Worm (Caenorhabditis elegans) whole organism, L4 larva: ENCODE results near the gene B0244.6.

ENCODE experiments used
- F10B5.3 ChIP-seq: sonication (generic microtip); optimal IDR thresholded peaks from 2 replicates; lab custom pipeline; 2016; ENCODE audit warnings: mild to moderate bottlenecking, missing genetic modification characterization, missing compliant biosample characterization
- F37D6.2 ChIP-seq: sonication (generic microtip); optimal IDR thresholded peaks from 2 replicates; lab custom pipeline; 2016; ENCODE audit warnings: mild to moderate bottlenecking, missing genetic modification characterization, missing compliant biosample characterization
- F44E2.7 ChIP-seq: fragments of 200-800 bp; sonication (Bioruptor generic); IDR thresholded peaks from 2 replicates; pipeline ENCODE4 v2.1.2; 2022; ENCODE audit warnings: missing genetic modification characterization, missing compliant biosample characterization
- R02D3.7 ChIP-seq: fragments of 150-350 bp; sonication (generic microtip); optimal IDR thresholded peaks from 3 replicates; lab custom pipeline; 2014; ENCODE audit warnings: missing biosample characterization, missing genetic modification characterization
- T26A8.4 ChIP-seq: fragments of 200-800 bp; sonication (Bioruptor generic); IDR thresholded peaks from 2 replicates; pipeline ENCODE4 v1.3.6; 2022; ENCODE audit warnings: missing genetic modification characterization, missing compliant biosample characterization
- ZK337.2 ChIP-seq: fragments of 200-800 bp; sonication (Bioruptor generic); IDR thresholded peaks from 2 replicates; pipeline ENCODE4 v1.3.6; 2022; ENCODE audit warnings: missing genetic modification reagents, missing genetic modification characterization, missing compliant biosample characterization
- ZK546.5 ChIP-seq, 2 experiments: sonication (generic microtip); optimal IDR thresholded peaks; 2 replicates each; lab custom pipeline; 2017; ENCODE audit warnings: missing biosample characterization in 2 of 2, missing genetic modification characterization in 2 of 2
- aha-1 ChIP-seq: fragments of 150-350 bp; peaks from one replicate; lab custom pipeline; 2014; ENCODE audit warnings: missing biosample characterization, missing genetic modification characterization
- aly-2 ChIP-seq: sonication (generic microtip); optimal IDR thresholded peaks from 2 replicates; lab custom pipeline; 2018; ENCODE audit warnings: missing biosample characterization, missing genetic modification characterization
- ama-1 ChIP-seq: fragments of 150-350 bp; optimal IDR thresholded peaks from 2 replicates; lab custom pipeline; 2014; ENCODE audit warnings: inconsistent platforms, mixed read lengths
- arid-1 ChIP-seq: fragments of 200-800 bp; sonication (Bioruptor generic); conservative IDR thresholded peaks from 2 replicates; pipeline ENCODE4 v1.3.6; 2022; ENCODE audit warnings: missing genetic modification reagents, missing genetic modification characterization, missing compliant biosample characterization
- ceh-20 ChIP-seq: fragments of 200-800 bp; sonication (Bioruptor generic); IDR thresholded peaks from 2 replicates; pipeline ENCODE4 v1.3.6; 2022; ENCODE audit warnings: missing genetic modification reagents, missing genetic modification characterization, missing compliant biosample characterization
- ceh-44 ChIP-seq: fragments of 200-800 bp; sonication (Bioruptor generic); IDR thresholded peaks from 2 replicates; pipeline ENCODE4 v1.3.6; 2022; ENCODE audit warnings: missing genetic modification reagents, missing genetic modification characterization, missing compliant biosample characterization
- ceh-62 ChIP-seq: sonication (generic microtip); optimal IDR thresholded peaks from 2 replicates; lab custom pipeline; 2017; ENCODE audit warnings: missing biosample characterization, missing genetic modification characterization
- ceh-82 ChIP-seq: sonication (generic microtip); optimal IDR thresholded peaks from 2 replicates; lab custom pipeline; 2017; ENCODE audit warnings: missing biosample characterization, missing genetic modification characterization
- ces-1 ChIP-seq: fragments of 150-350 bp; sonication (generic microtip); optimal IDR thresholded peaks from 4 replicates; lab custom pipeline; 2014; ENCODE audit warnings: missing biosample characterization, missing genetic modification reagents, missing genetic modification characterization
- cey-2 ChIP-seq: sonication (generic microtip); optimal IDR thresholded peaks from 3 replicates; lab custom pipeline; 2017; ENCODE audit warnings: missing genetic modification characterization, mild to moderate bottlenecking, missing compliant biosample characterization, antibody characterized with exemption, borderline replicate concordance; ENCODE audit not compliant: insufficient read depth
- ctbp-1 ChIP-seq: fragments of 200-800 bp; sonication (Bioruptor generic); IDR thresholded peaks from 2 replicates; pipeline ENCODE4 v1.3.6; 2022; ENCODE audit warnings: missing genetic modification reagents, missing genetic modification characterization, missing compliant biosample characterization
- daf-12 ChIP-seq: fragments of 150-350 bp; optimal IDR thresholded peaks from 2 replicates; lab custom pipeline; 2014; ENCODE audit warnings: missing biosample characterization, missing genetic modification reagents, missing genetic modification characterization
- daf-16 ChIP-seq, 3 experiments: sonication (generic microtip); optimal IDR thresholded peaks; 2 replicates each; lab custom pipeline; 2016 to 2017; ENCODE audit warnings: missing genetic modification characterization in 3 of 3, missing genetic modification reagents in 3 of 3, mild to moderate bottlenecking in 2 of 3, missing compliant biosample characterization in 2 of 3, missing biosample characterization in 1 of 3, moderate library complexity in 1 of 3
- daf-19 ChIP-seq: fragments of 200-800 bp; sonication (Bioruptor generic); conservative IDR thresholded peaks from 2 replicates; pipeline ENCODE4 v1.3.6; 2022; ENCODE audit warnings: missing genetic modification characterization, missing compliant biosample characterization
- dmd-8 ChIP-seq: fragments of 200-800 bp; sonication (Bioruptor generic); IDR thresholded peaks from 2 replicates; pipeline ENCODE4 v1.3.6; 2022; ENCODE audit warnings: missing genetic modification characterization, missing compliant biosample characterization
- dpl-1 ChIP-seq: fragments of 150-350 bp; optimal IDR thresholded peaks from 2 replicates; lab custom pipeline; 2014; ENCODE audit warnings: missing biosample characterization, missing genetic modification reagents, missing genetic modification characterization
- egl-27 ChIP-seq: sonication (generic microtip); optimal IDR thresholded peaks from 3 replicates; lab custom pipeline; 2017; ENCODE audit warnings: missing biosample characterization, missing genetic modification reagents, missing genetic modification characterization
- egl-43 ChIP-seq: fragments of 200-800 bp; sonication (Bioruptor generic); IDR thresholded peaks from 2 replicates; pipeline ENCODE4 v1.3.6; 2022; ENCODE audit warnings: missing genetic modification reagents, missing genetic modification characterization, missing compliant biosample characterization
- fkh-10 ChIP-seq: fragments of 150-350 bp; optimal IDR thresholded peaks from 2 replicates; lab custom pipeline; 2014; ENCODE audit warnings: missing biosample characterization, missing genetic modification reagents, missing genetic modification characterization
- hif-1 ChIP-seq, 2 experiments: sonication (generic microtip); optimal IDR thresholded peaks; 2 replicates each; lab custom pipeline; 2016 to 2017; ENCODE audit warnings: missing compliant biosample characterization in 2 of 2, missing genetic modification characterization in 2 of 2, missing genetic modification reagents in 2 of 2, missing genotype in 2 of 2, mild to moderate bottlenecking in 1 of 2
- lin-1 ChIP-seq: fragments of 200-800 bp; sonication (Bioruptor generic); IDR thresholded peaks from 2 replicates; pipeline ENCODE4 v1.3.6; 2022; ENCODE audit warnings: missing genetic modification reagents, missing genetic modification characterization, missing compliant biosample characterization
- lsy-2 ChIP-seq, 2 experiments: fragments of 150-350 bp in 1 of 2; sonication (generic microtip) in 1 of 2; optimal IDR thresholded peaks; 2 replicates each; lab custom pipeline; 2014 to 2017; ENCODE audit warnings: missing biosample characterization in 2 of 2, missing genetic modification characterization in 2 of 2
- mdl-1 ChIP-seq, 2 experiments: fragments of 150-350 bp in 1 of 2; sonication (generic microtip) in 1 of 2; optimal IDR thresholded peaks; 2 replicates each; lab custom pipeline; 2014 to 2017; ENCODE audit warnings: missing biosample characterization in 2 of 2, missing genetic modification characterization in 2 of 2
- mdt-29 ChIP-seq: fragments of 200-800 bp; sonication (Bioruptor generic); IDR thresholded peaks from 2 replicates; pipeline ENCODE4 v1.3.6; 2022; ENCODE audit warnings: missing genetic modification reagents, missing genetic modification characterization, missing compliant biosample characterization
- mep-1 ChIP-seq: fragments of 150-350 bp; sonication (generic microtip); optimal IDR thresholded peaks from 3 replicates; lab custom pipeline; 2014; ENCODE audit warnings: missing biosample characterization, missing genetic modification characterization
- mxl-2 ChIP-seq: fragments of 200-800 bp; sonication (Bioruptor generic); conservative IDR thresholded peaks from 2 replicates; pipeline ENCODE4 v1.3.6; 2022; ENCODE audit warnings: missing genetic modification reagents, missing genetic modification characterization, missing compliant biosample characterization
- mxl-3 ChIP-seq: fragments of 200-800 bp; sonication (Bioruptor generic); optimal IDR thresholded peaks from 2 replicates; lab custom pipeline; 2018; ENCODE audit warnings: mild to moderate bottlenecking, missing genetic modification characterization, missing compliant biosample characterization
- nhr-10 ChIP-seq: fragments of 150-350 bp; optimal IDR thresholded peaks from 2 replicates; lab custom pipeline; 2014; ENCODE audit warnings: missing biosample characterization, missing genetic modification characterization
- nhr-11 ChIP-seq: fragments of 150-350 bp; optimal IDR thresholded peaks from 2 replicates; lab custom pipeline; 2014; ENCODE audit warnings: missing biosample characterization, missing genetic modification characterization
- nhr-25 ChIP-seq: sonication (generic microtip); optimal IDR thresholded peaks from 2 replicates; lab custom pipeline; 2017; ENCODE audit warnings: missing genetic modification characterization, mild to moderate bottlenecking, missing compliant biosample characterization, antibody characterized with exemption, moderate library complexity, borderline replicate concordance; ENCODE audit not compliant: insufficient read depth
- nhr-42 ChIP-seq: fragments of 200-800 bp; sonication (Bioruptor generic); IDR thresholded peaks from 2 replicates; pipeline ENCODE4 v1.3.6; 2022; ENCODE audit warnings: missing genetic modification characterization, missing compliant biosample characterization
- nhr-6 ChIP-seq: fragments of 150-350 bp; optimal IDR thresholded peaks from 2 replicates; lab custom pipeline; 2014; ENCODE audit warnings: missing biosample characterization, missing genetic modification characterization
- nhr-76 ChIP-seq: fragments of 150-350 bp; optimal IDR thresholded peaks from 2 replicates; lab custom pipeline; 2014; ENCODE audit warnings: missing biosample characterization, missing genetic modification characterization
- pqm-1 ChIP-seq: sonication (generic microtip); optimal IDR thresholded peaks from 2 replicates; lab custom pipeline; 2017; ENCODE audit warnings: missing biosample characterization, missing genetic modification characterization
- saeg-2 ChIP-seq: fragments of 200-800 bp; sonication (Bioruptor generic); IDR thresholded peaks from 2 replicates; pipeline ENCODE4 v1.3.6; 2022; ENCODE audit warnings: missing genetic modification reagents, missing genetic modification characterization, missing compliant biosample characterization
- snpc-4 ChIP-seq: fragments of 150-350 bp; optimal IDR thresholded peaks from 2 replicates; lab custom pipeline; 2014; ENCODE audit warnings: missing biosample characterization, missing genetic modification characterization
- tag-97 ChIP-seq: fragments of 200-800 bp; sonication (Bioruptor generic); IDR thresholded peaks from 2 replicates; pipeline ENCODE4 v1.3.6; 2022; ENCODE audit warnings: missing genetic modification characterization, missing compliant biosample characterization
- tra-1 ChIP-seq: fragments of 200-800 bp; sonication (Bioruptor generic); IDR thresholded peaks from 2 replicates; pipeline ENCODE4 v1.3.6; 2022; ENCODE audit warnings: missing genetic modification reagents, missing genetic modification characterization, missing compliant biosample characterization
- unc-62 ChIP-seq, 3 experiments: fragments of 150-350 bp in 1 of 3; sonication (generic microtip); optimal IDR thresholded peaks in 2 of 3; peaks in 1 of 3; 1 replicate in 1 of 3; 2 replicates in 2 of 3; lab custom pipeline; 2014 to 2017; ENCODE audit warnings: missing biosample characterization in 3 of 3, missing genetic modification characterization in 3 of 3, missing genetic modification reagents in 3 of 3, missing genotype in 1 of 3
- zag-1 ChIP-seq: fragments of 150-350 bp; optimal IDR thresholded peaks from 2 replicates; lab custom pipeline; 2014; ENCODE audit warnings: missing biosample characterization, missing genetic modification characterization
- zfp-3 ChIP-seq: fragments of 200-800 bp; sonication (Bioruptor generic); conservative IDR thresholded peaks from 2 replicates; pipeline ENCODE4 v1.3.6; 2022; ENCODE audit warnings: missing genetic modification reagents, missing genetic modification characterization, missing compliant biosample characterization
- zip-11 ChIP-seq: fragments of 200-800 bp; sonication (Bioruptor generic); IDR thresholded peaks from 2 replicates; pipeline ENCODE4 v1.3.6; 2022; ENCODE audit warnings: missing genetic modification characterization, missing compliant biosample characterization
- ztf-7 ChIP-seq: fragments of 150-350 bp; optimal IDR thresholded peaks from 2 replicates; lab custom pipeline; 2014; ENCODE audit warnings: missing biosample characterization, missing genetic modification characterization

The B0244.6 gene

ce11 chrIII:5758519-5759099 is 20.8 kb downstream of the B0244.6 start (continued):
- TF ChIP-seq pqm-1 (tag; lab: Kevin White, UChicago): no peak
- peak; percentile 70; the same call in 1 of the 2 replicates for TF ChIP-seq ceh-20 (GFP tag; lab: Robert Waterston, UW)
- 0 out of 2 replicates have a peak, but pooled peaks have one; percentile 29 for TF ChIP-seq egl-43 (GFP tag; lab: Robert Waterston, UW)
- TF ChIP-seq dmd-8 (GFP tag; lab: Robert Waterston, UW): no peak
- no peak for TF ChIP-seq ZK337.2 (GFP tag; lab: Robert Waterston, UW)
- TF ChIP-seq daf-16 (GFP tag; optimal IDR thresholded peaks at IDR 0.05; lab: Kevin White, UChicago): no peak
- no peak for TF ChIP-seq daf-16 (tag; optimal IDR thresholded peaks at IDR 0.05; lab: Kevin White, UChicago)
- no peak for TF ChIP-seq nhr-76 (tag; lab: Kevin White, UChicago)
- 0 out of 2 replicates have a peak, but pooled peaks have one; percentile 31 for TF ChIP-seq saeg-2 (GFP tag; lab: Robert Waterston, UW)
- TF ChIP-seq tag-97: no peak
- TF ChIP-seq nhr-10: no peak
- TF ChIP-seq zfp-3 (GFP tag; lab: Robert Waterston, UW): 0 out of 2 replicates have a peak, but pooled peaks have one; percentile 28
- peak; percentile 44 for TF ChIP-seq F37D6.2 (tag; lab: Kevin White, UChicago)
- no peak for TF ChIP-seq mdl-1 (tag; optimal IDR thresholded peaks at IDR 0.05; lab: Kevin White, UChicago)
- TF ChIP-seq mep-1 (tag; lab: Kevin White, UChicago): peak; percentile 59
- TF ChIP-seq F44E2.7: no peak
- no peak for TF ChIP-seq arid-1
- TF ChIP-seq ceh-44 (GFP tag; lab: Robert Waterston, UW): no peak
- peak in 1 of 2 experiments; percentile 65 for TF ChIP-seq hif-1 (tag; optimal IDR thresholded peaks at IDR 0.05; lab: Kevin White, UChicago)
- no peak for TF ChIP-seq daf-19 (GFP tag; lab: Robert Waterston, UW)
- no peak for TF ChIP-seq daf-12
- TF ChIP-seq T26A8.4: no peak
- TF ChIP-seq mdt-29 (GFP tag; lab: Robert Waterston, UW): no peak
- peak; percentile 58 for TF ChIP-seq nhr-11
- no peak for TF ChIP-seq mxl-2 (GFP tag; lab: Robert Waterston, UW)
- no peak for TF ChIP-seq nhr-42 (GFP tag; lab: Robert Waterston, UW)
- no peak for TF ChIP-seq ces-1 (GFP tag; lab: Kevin White, UChicago)
- TF ChIP-seq ztf-7 (tag; lab: Kevin White, UChicago): no peak
- no peak for TF ChIP-seq R02D3.7 (tag; lab: Kevin White, UChicago)
- TF ChIP-seq aly-2 (tag; lab: Kevin White, UChicago): no peak
- no peak for TF ChIP-seq zip-11 (GFP tag; lab: Robert Waterston, UW)
- no peak for TF ChIP-seq lin-1
- TF ChIP-seq fkh-10 (GFP tag; lab: Kevin White, UChicago): peak; percentile 85
- no peak for TF ChIP-seq F10B5.3 (tag; lab: Kevin White, UChicago)
- TF ChIP-seq zag-1: no peak
- TF ChIP-seq nhr-25: no peak
- TF ChIP-seq ctbp-1 (GFP tag; lab: Robert Waterston, UW): peak; percentile 84
- TF ChIP-seq cey-2 (tag; lab: Kevin White, UChicago): no peak
- TF ChIP-seq ceh-62: no peak
- peak; percentile 98 for TF ChIP-seq aha-1 (tag; lab: Kevin White, UChicago)
- peak; percentile 21 for TF ChIP-seq dpl-1 (GFP tag; lab: Kevin White, UChicago)
- no peak for TF ChIP-seq snpc-4
- TF ChIP-seq ama-1 (lab: Kevin White, UChicago): no peak
- TF ChIP-seq unc-62 (GFP tag; optimal IDR thresholded peaks at IDR 0.05 in 1 of 2; lab: Kevin White, UChicago): peak in 1 of 2 experiments; percentile 99
- TF ChIP-seq unc-62 (tag; optimal IDR thresholded peaks at IDR 0.05; lab: Kevin White, UChicago): no peak
- no peak for TF ChIP-seq nhr-6
- TF ChIP-seq lsy-2 (tag; optimal IDR thresholded peaks at IDR 0.05; lab: Kevin White, UChicago): peak; percentile 58 to 66
- 0 out of 2 replicates have a peak, but pooled peaks have one; percentile 11 for TF ChIP-seq tra-1
- TF ChIP-seq ceh-82 (tag; lab: Kevin White, UChicago): no peak
- no peak for TF ChIP-seq ZK546.5 (tag; optimal IDR thresholded peaks at IDR 0.05; lab: Kevin White, UChicago)
- no peak for TF ChIP-seq mxl-3 (GFP tag; lab: Kevin White, UChicago)
- no peak for TF ChIP-seq egl-27 (tag; lab: Kevin White, UChicago)
